Worm (Caenorhabditis elegans) whole organism, early embryonic: Measurements from ENCODE around the gene F16F9.1.

ENCODE experiments used
- B0310.2 ChIP-seq: sonication (generic microtip); optimal IDR thresholded peaks from 2 replicates; lab custom pipeline; 2016; ENCODE audit warnings: mild to moderate bottlenecking, missing genetic modification characterization, missing compliant biosample characterization
- F13C5.2 ChIP-seq: sonication (generic microtip); optimal IDR thresholded peaks from 2 replicates; lab custom pipeline; 2017; ENCODE audit warnings: mild to moderate bottlenecking, missing genetic modification characterization, inconsistent platforms, missing compliant biosample characterization
- aly-1 ChIP-seq: sonication (generic microtip); optimal IDR thresholded peaks from 2 replicates; lab custom pipeline; 2016; ENCODE audit warnings: missing genetic modification characterization, missing compliant biosample characterization
- ama-1 ChIP-seq: fragments of 150-350 bp; optimal IDR thresholded peaks from 2 replicates; lab custom pipeline; 2014
- ceh-13 ChIP-seq: fragments of 200-800 bp; sonication (Bioruptor generic); optimal IDR thresholded peaks from 2 replicates; lab custom pipeline; 2018; ENCODE audit warnings: mild to moderate bottlenecking, missing genetic modification characterization, missing compliant biosample characterization
- ceh-36 ChIP-seq: sonication (generic microtip); optimal IDR thresholded peaks from 2 replicates; lab custom pipeline; 2016; ENCODE audit warnings: missing genetic modification characterization, inconsistent platforms, missing compliant biosample characterization
- ets-7 ChIP-seq: sonication (generic microtip); optimal IDR thresholded peaks from 2 replicates; lab custom pipeline; 2016; ENCODE audit warnings: missing genotype, missing genetic modification characterization, missing compliant biosample characterization
- flt-1 ChIP-seq: fragments of 200-800 bp; sonication (Bioruptor generic); IDR thresholded peaks from 2 replicates; pipeline ENCODE4 v1.3.6; 2022; ENCODE audit warnings: missing genetic modification characterization, missing compliant biosample characterization
- hmbx-1 ChIP-seq: sonication (generic microtip); optimal IDR thresholded peaks from 2 replicates; lab custom pipeline; 2016; ENCODE audit warnings: mild to moderate bottlenecking, missing genetic modification characterization, missing compliant biosample characterization
- hmg-4 ChIP-seq: fragments of 200-800 bp; sonication (Bioruptor generic); optimal IDR thresholded peaks from 2 replicates; lab custom pipeline; 2018; ENCODE audit warnings: mild to moderate bottlenecking, missing genetic modification characterization, missing compliant biosample characterization
- hnd-1 ChIP-seq: sonication (generic microtip); optimal IDR thresholded peaks from 2 replicates; lab custom pipeline; 2016; ENCODE audit warnings: missing genetic modification characterization, missing compliant biosample characterization
- pes-1 ChIP-seq: fragments of 200-800 bp; sonication (Bioruptor generic); IDR thresholded peaks from 2 replicates; pipeline ENCODE4 v1.3.6; 2022; ENCODE audit warnings: missing genetic modification reagents, missing genetic modification characterization, missing compliant biosample characterization
- scrt-1 ChIP-seq: fragments of 200-800 bp; sonication (Bioruptor generic); IDR thresholded peaks from 2 replicates; pipeline ENCODE4 v1.3.6; 2022; ENCODE audit warnings: missing genetic modification characterization, missing compliant biosample characterization
- sea-1 ChIP-seq: fragments of 200-800 bp; sonication (Bioruptor generic); conservative IDR thresholded peaks from 2 replicates; pipeline ENCODE4 v1.3.6; 2022; ENCODE audit warnings: missing genetic modification characterization, missing compliant biosample characterization
- tbx-11 ChIP-seq: fragments of 200-800 bp; sonication (Bioruptor generic); IDR thresholded peaks from 2 replicates; pipeline ENCODE4 v1.3.6; 2022; ENCODE audit warnings: missing genetic modification characterization, missing compliant biosample characterization
- tbx-37 ChIP-seq: fragments of 200-800 bp; sonication (Bioruptor generic); conservative IDR thresholded peaks from 2 replicates; pipeline ENCODE4 v1.3.6; 2022; ENCODE audit warnings: missing genetic modification reagents, missing genetic modification characterization, missing compliant biosample characterization
- tra-4 ChIP-seq: sonication (generic microtip); optimal IDR thresholded peaks from 2 replicates; lab custom pipeline; 2017; ENCODE audit warnings: missing genetic modification characterization, missing compliant biosample characterization

The F16F9.1 gene

DNA sequence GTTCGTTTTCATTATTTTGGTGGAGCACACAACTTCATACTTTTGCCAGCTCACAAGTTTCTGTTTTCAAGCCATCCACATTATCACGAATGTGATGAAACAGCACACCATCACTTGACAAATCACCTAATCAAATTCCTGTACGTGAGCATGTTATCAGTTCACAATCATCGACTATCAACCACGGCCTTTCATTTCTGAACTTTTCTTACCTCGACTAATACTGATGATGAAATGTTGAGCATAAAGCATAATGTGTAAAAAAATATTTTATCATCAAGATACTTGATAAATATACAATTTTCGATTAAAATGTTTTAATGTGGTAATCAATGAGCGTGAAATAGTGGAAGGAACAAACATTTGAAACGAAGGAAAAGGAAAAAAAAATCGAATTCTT is 27.3 kb downstream of the F16F9.1 start:
- TF ChIP-seq tra-4 (tag; lab: Kevin White, UChicago) (no peak), ceh-13 (GFP tag; lab: Kevin White, UChicago) (no peak), pes-1 (GFP tag; lab: Robert Waterston, UW) (no peak), F13C5.2 (tag; lab: Kevin White, UChicago) (no peak), aly-1 (tag; lab: Kevin White, UChicago) (no peak), tbx-37 (GFP tag; lab: Robert Waterston, UW) (no peak), hmbx-1 (no peak), scrt-1 (GFP tag; lab: Robert Waterston, UW) (no peak), tbx-11 (GFP tag; lab: Robert Waterston, UW) (no peak), hmg-4 (GFP tag; lab: Kevin White, UChicago) (no peak), hnd-1 (no peak), ets-7 (tag; lab: Kevin White, UChicago) (no peak), ceh-36 (tag; lab: Kevin White, UChicago) (no peak), sea-1 (GFP tag; lab: Robert Waterston, UW) (no peak), flt-1 (GFP tag; lab: Robert Waterston, UW) (no peak), ama-1 (lab: Kevin White, UChicago) (no peak), B0310.2 (tag; lab: Kevin White, UChicago) (no peak)

DNA sequence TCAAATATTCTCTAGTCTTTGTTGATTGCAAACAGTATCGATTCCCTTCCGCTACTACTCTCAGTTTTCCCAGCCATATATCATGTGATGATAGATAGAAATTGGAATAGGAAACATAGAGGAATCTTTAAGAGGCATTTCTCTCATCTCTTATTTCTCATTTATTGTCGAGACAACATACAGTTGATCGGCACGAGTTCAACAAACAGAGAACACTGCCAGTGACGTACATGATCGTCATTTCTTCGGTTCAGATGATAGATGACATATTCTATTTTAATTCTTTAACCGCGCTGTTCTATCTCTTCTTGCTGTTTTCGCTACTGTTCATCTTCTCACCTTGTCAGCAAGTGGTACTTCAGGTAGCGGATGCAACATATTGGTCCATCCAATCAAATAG is 28.9 kb downstream of the F16F9.1 start:
- TF ChIP-seq hmbx-1 = no peak
- no peak for TF ChIP-seq ama-1 (lab: Kevin White, UChicago)
- no peak for TF ChIP-seq ceh-36 (tag; lab: Kevin White, UChicago)
- no peak for TF ChIP-seq ceh-13 (GFP tag; lab: Kevin White, UChicago)
- no peak for TF ChIP-seq aly-1 (tag; lab: Kevin White, UChicago)
- TF ChIP-seq scrt-1 (GFP tag; lab: Robert Waterston, UW) = no peak
- TF ChIP-seq pes-1 (GFP tag; lab: Robert Waterston, UW) = no peak
- no peak for TF ChIP-seq hnd-1
- no peak for TF ChIP-seq ets-7 (tag; lab: Kevin White, UChicago)
- no peak for TF ChIP-seq flt-1 (GFP tag; lab: Robert Waterston, UW)
- TF ChIP-seq B0310.2 (tag; lab: Kevin White, UChicago) = no peak
- no peak for TF ChIP-seq tra-4 (tag; lab: Kevin White, UChicago)
- TF ChIP-seq tbx-11 (GFP tag; lab: Robert Waterston, UW) = no peak
- TF ChIP-seq sea-1 (GFP tag; lab: Robert Waterston, UW) = no peak
- TF ChIP-seq F13C5.2 (tag; lab: Kevin White, UChicago) = no peak
- TF ChIP-seq tbx-37 (GFP tag; lab: Robert Waterston, UW) = no peak

DNA sequence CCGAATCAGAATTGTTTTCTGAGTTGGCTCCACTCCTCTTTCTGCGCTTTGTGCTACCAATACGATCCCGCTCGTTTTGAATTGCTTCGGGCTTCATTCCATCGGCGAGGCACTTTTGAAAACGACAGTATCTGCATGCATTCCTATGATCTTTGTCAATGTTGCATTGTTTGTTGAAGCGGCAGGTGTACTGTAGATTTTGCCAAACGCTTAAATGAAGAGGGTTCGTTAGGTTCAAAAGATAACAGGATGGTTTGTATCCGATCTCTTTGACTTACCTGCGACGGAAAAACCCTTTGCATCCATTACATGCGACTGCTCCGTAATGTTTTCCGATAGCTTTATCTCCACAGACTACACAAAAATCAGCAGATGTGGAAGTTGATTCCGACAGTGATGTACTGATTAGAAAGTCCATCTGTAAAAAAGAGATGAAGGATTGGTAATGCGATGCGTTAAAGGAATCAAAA is 29.6 kb downstream of the F16F9.1 start, which contains the start of gene nhr-14:
Gene nhr-14, minus strand, starts transcription at position 420 of the 470 bp plus-strand sequence.
- TF ChIP-seq F13C5.2 (tag; lab: Kevin White, UChicago) = no peak
- TF ChIP-seq hmg-4 (GFP tag; lab: Kevin White, UChicago) = no peak
- TF ChIP-seq ceh-36 (tag; lab: Kevin White, UChicago) = no peak
- no peak for TF ChIP-seq hmbx-1
- TF ChIP-seq hnd-1 = no peak
- TF ChIP-seq ets-7 (tag; lab: Kevin White, UChicago) = no peak
- TF ChIP-seq aly-1 (tag; lab: Kevin White, UChicago) = no peak
- no peak for TF ChIP-seq tbx-37 (GFP tag; lab: Robert Waterston, UW)
- no peak for TF ChIP-seq tra-4 (tag; lab: Kevin White, UChicago)
- no peak for TF ChIP-seq ceh-13 (GFP tag; lab: Kevin White, UChicago)
- TF ChIP-seq scrt-1 (GFP tag; lab: Robert Waterston, UW) = no peak

DNA sequence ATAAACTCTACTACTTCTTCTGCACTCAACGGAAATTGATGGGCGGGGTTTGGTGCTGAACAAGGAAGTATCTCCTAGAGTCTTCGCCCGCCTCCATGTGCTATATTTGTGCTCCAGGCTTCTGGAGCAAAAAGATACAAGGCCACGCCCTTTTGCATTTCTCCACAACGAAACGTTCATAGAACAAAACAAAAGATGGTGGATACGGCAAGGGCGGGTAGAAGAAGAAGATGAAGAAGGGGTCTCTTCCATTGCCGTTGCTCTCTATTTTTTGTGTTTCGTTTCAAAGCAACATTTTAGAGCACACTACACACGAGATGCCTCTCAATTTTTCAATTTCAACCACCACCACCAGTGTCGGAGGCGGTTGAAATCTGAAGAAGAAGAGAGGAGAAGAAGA is 30.1 kb downstream of the F16F9.1 start:
- TF ChIP-seq hmbx-1 (no peak), hmg-4 (GFP tag; lab: Kevin White, UChicago) (no peak), ceh-36 (tag; lab: Kevin White, UChicago) (no peak), ets-7 (tag; lab: Kevin White, UChicago) (no peak), aly-1 (tag; lab: Kevin White, UChicago) (no peak), pes-1 (GFP tag; lab: Robert Waterston, UW) (no peak), tbx-11 (GFP tag; lab: Robert Waterston, UW) (no peak), sea-1 (GFP tag; lab: Robert Waterston, UW) (no peak)

DNA sequence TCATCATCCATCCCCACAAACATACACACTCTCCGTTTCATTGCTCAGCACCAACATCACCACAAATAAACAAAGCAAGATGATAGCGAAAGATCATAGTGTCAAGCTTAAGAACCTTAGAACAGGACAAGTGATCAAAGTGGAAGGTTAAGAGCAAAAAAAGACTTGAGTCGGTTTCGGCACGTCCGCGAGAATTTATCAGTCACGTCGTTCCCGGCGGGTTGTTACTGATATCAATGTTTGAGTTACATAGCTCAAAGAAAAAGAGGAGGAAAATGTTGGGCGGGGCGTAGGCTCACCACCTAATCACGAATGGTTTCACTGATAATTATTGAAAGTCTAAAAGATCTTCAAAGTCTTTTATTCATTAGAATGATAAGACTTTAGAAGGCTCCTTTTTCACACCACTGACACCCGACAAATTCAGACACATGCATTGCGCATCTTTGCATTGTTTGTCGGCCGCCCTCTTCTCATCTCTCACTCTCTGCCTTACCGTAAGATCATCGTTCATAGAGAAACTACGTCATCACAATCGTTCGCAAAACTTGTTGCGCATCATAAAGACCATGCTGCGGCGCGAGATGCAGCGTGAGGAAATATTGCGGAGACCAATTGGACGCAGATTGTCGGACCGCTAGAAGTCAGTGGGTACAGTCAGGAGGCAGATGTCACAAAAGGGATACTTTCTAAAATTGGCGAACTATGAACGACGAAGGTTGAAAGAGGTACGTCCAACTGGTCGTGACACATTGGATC is 31.0 kb downstream of the F16F9.1 start:
- TF ChIP-seq F13C5.2 (tag; lab: Kevin White, UChicago) = no peak
- no peak for TF ChIP-seq ama-1 (lab: Kevin White, UChicago)
- no peak for TF ChIP-seq B0310.2 (tag; lab: Kevin White, UChicago)
- TF ChIP-seq ceh-36 (tag; lab: Kevin White, UChicago) = no peak
- TF ChIP-seq pes-1 (GFP tag; lab: Robert Waterston, UW) = no peak
- no peak for TF ChIP-seq tbx-11 (GFP tag; lab: Robert Waterston, UW)
- TF ChIP-seq aly-1 (tag; lab: Kevin White, UChicago) = no peak
- no peak for TF ChIP-seq sea-1 (GFP tag; lab: Robert Waterston, UW)
- no peak for TF ChIP-seq ceh-13 (GFP tag; lab: Kevin White, UChicago)
- TF ChIP-seq ets-7 (tag; lab: Kevin White, UChicago) = no peak
- no peak for TF ChIP-seq tra-4 (tag; lab: Kevin White, UChicago)
- no peak for TF ChIP-seq flt-1 (GFP tag; lab: Robert Waterston, UW)
- TF ChIP-seq hnd-1 = no peak
- no peak for TF ChIP-seq hmbx-1

DNA sequence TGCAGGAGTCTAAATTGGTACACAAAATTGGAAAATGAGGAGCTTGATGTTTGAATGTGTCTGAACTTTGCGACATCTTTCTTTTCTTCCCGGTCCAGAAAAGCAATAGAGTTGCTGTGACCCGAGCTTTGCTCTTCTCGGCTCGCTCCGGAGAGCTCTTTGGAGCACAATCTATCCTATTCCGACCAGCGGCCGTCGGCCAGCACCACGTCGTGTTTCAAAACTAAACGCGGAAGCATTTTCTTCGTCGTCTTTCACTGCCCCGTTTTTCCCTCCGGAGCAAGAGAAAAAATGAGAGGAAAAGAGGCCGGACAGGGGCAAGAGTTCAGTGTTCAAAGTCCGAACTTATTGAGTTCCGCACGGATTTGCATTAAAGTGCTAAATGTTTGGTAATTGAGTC is 32.8 kb downstream of the F16F9.1 start:
- TF ChIP-seq hmg-4 (GFP tag; lab: Kevin White, UChicago) (no peak), pes-1 (GFP tag; lab: Robert Waterston, UW) (no peak), tbx-11 (GFP tag; lab: Robert Waterston, UW) (no peak), tra-4 (tag; lab: Kevin White, UChicago) (no peak)
